Fruit fly (Drosophila melanogaster) whole organism, embryonic: ENCODE measurements around the gene Mtr3.

Experiments used
- B-H2 ChIP-seq: fragments of 200-800 bp; sonication (Bioruptor generic); optimal IDR thresholded peaks from 2 replicates; lab custom pipeline; 2018; ENCODE audit warnings: missing biosample characterization, mild to moderate bottlenecking, missing genetic modification characterization
- CG12071 ChIP-seq: fragments of 200-800 bp; sonication (Bioruptor generic); optimal IDR thresholded peaks from 3 replicates; lab custom pipeline; 2018; ENCODE audit warnings: missing biosample characterization, mild to moderate bottlenecking, missing genetic modification characterization
- CG13424 ChIP-seq: fragments of 200-800 bp; sonication (Bioruptor generic); optimal IDR thresholded peaks from 2 replicates; lab custom pipeline; 2019; ENCODE audit warnings: missing biosample characterization, mild to moderate bottlenecking, missing genetic modification characterization, moderate library complexity
- CG15269 ChIP-seq: fragments of 200-800 bp; sonication (Bioruptor generic); optimal IDR thresholded peaks from 2 replicates; lab custom pipeline; 2018; ENCODE audit warnings: missing biosample characterization, mild to moderate bottlenecking, missing genetic modification characterization, moderate library complexity
- CG17359 ChIP-seq: fragments of 200-800 bp; sonication (Bioruptor generic); optimal IDR thresholded peaks from 3 replicates; lab custom pipeline; 2018; ENCODE audit warnings: missing biosample characterization, mild to moderate bottlenecking, missing genetic modification characterization, moderate library complexity
- CG17568 ChIP-seq: fragments of 200-800 bp; sonication (Bioruptor generic); optimal IDR thresholded peaks from 2 replicates; lab custom pipeline; 2018; ENCODE audit warnings: missing biosample characterization, mild to moderate bottlenecking, missing genetic modification characterization, moderate library complexity
- CG18011 ChIP-seq: fragments of 200-800 bp; sonication (Bioruptor generic); optimal IDR thresholded peaks from 2 replicates; lab custom pipeline; 2017; ENCODE audit warnings: missing biosample characterization, missing genetic modification characterization, mild to moderate bottlenecking, moderate library complexity, missing genotype
- CG18262 ChIP-seq: fragments of 200-800 bp; optimal IDR thresholded peaks from 3 replicates; lab custom pipeline; 2019; ENCODE audit warnings: missing biosample characterization, mild to moderate bottlenecking, missing genetic modification characterization, moderate library complexity
- CG2120 ChIP-seq: fragments of 200-800 bp; sonication (Bioruptor generic); optimal IDR thresholded peaks from 3 replicates; lab custom pipeline; 2016; ENCODE audit warnings: missing biosample characterization, missing genetic modification characterization
- CG2712 ChIP-seq: fragments of 200-800 bp; optimal IDR thresholded peaks from 3 replicates; lab custom pipeline; 2019; ENCODE audit warnings: missing biosample characterization, mild to moderate bottlenecking, missing genetic modification characterization, moderate library complexity
- CG31365 ChIP-seq: fragments of 200-800 bp; sonication (Bioruptor generic); optimal IDR thresholded peaks from 2 replicates; lab custom pipeline; 2018; ENCODE audit warnings: missing biosample characterization, mild to moderate bottlenecking, missing genetic modification characterization
- CG5245 ChIP-seq: fragments of 200-800 bp; sonication (Bioruptor generic); optimal IDR thresholded peaks from 3 replicates; lab custom pipeline; 2016; ENCODE audit warnings: missing biosample characterization, missing genetic modification characterization
- CG6854 ChIP-seq: fragments of 200-800 bp; sonication (Bioruptor generic); optimal IDR thresholded peaks from 3 replicates; lab custom pipeline; 2017; ENCODE audit warnings: missing biosample characterization, mild to moderate bottlenecking, missing genetic modification characterization
- CG7372 ChIP-seq: fragments of 200-800 bp; sonication (Bioruptor generic); IDR thresholded peaks from 2 replicates; pipeline ENCODE4 v1.3.6; 2022; ENCODE audit warnings: missing biosample characterization, missing genetic modification characterization
- CG7786 ChIP-seq: fragments of 200-800 bp; sonication (Bioruptor generic); optimal IDR thresholded peaks from 2 replicates; lab custom pipeline; 2016; ENCODE audit warnings: missing biosample characterization, missing genetic modification characterization
- CG7839 ChIP-seq: fragments of 200-800 bp; sonication (Bioruptor generic); optimal IDR thresholded peaks from 3 replicates; lab custom pipeline; 2018; ENCODE audit warnings: missing biosample characterization, mild to moderate bottlenecking, missing genetic modification characterization, moderate library complexity
- CG9817 ChIP-seq: fragments of 200-800 bp; sonication (Bioruptor generic); optimal IDR thresholded peaks from 2 replicates; lab custom pipeline; 2018; ENCODE audit warnings: missing biosample characterization, mild to moderate bottlenecking, missing genetic modification characterization, moderate library complexity
- Camta ChIP-seq: fragments of 200-800 bp; sonication (Bioruptor generic); optimal IDR thresholded peaks from 2 replicates; lab custom pipeline; 2016; ENCODE audit warnings: missing biosample characterization, missing genetic modification characterization
- CrebB ChIP-seq: fragments of 200-800 bp; sonication (Bioruptor generic); optimal IDR thresholded peaks from 3 replicates; lab custom pipeline; 2018; ENCODE audit warnings: missing biosample characterization, mild to moderate bottlenecking, missing genetic modification characterization
- Elba2 ChIP-seq: fragments of 200-800 bp; sonication (Bioruptor generic); optimal IDR thresholded peaks from 3 replicates; lab custom pipeline; 2016; ENCODE audit warnings: missing biosample characterization, missing genetic modification characterization
- Ets65A ChIP-seq: fragments of 200-800 bp; sonication (Bioruptor generic); peaks from one replicate; lab custom pipeline; 2016; ENCODE audit warnings: missing biosample characterization, missing genetic modification characterization
- Fer1 ChIP-seq: fragments of 200-800 bp; sonication (Bioruptor generic); optimal IDR thresholded peaks from 2 replicates; lab custom pipeline; 2017; ENCODE audit warnings: missing biosample characterization, mild to moderate bottlenecking, missing genetic modification characterization
- HLHmδ ChIP-seq: fragments of 200-800 bp; sonication (Bioruptor generic); optimal IDR thresholded peaks from 2 replicates; lab custom pipeline; 2018; ENCODE audit warnings: missing biosample characterization, mild to moderate bottlenecking, missing genetic modification characterization, moderate library complexity
- Hand ChIP-seq: fragments of 200-800 bp; sonication (Bioruptor generic); optimal IDR thresholded peaks from 2 replicates; lab custom pipeline; 2017; ENCODE audit warnings: mild to moderate bottlenecking, missing biosample characterization, missing genetic modification reagents, missing genetic modification characterization
- Hmr ChIP-seq: fragments of 200-800 bp; sonication (Bioruptor generic); optimal IDR thresholded peaks from 3 replicates; lab custom pipeline; 2017; ENCODE audit warnings: mild to moderate bottlenecking, missing biosample characterization, missing genetic modification reagents, missing genetic modification characterization
- Hr3 ChIP-seq: fragments of 200-800 bp; sonication (Bioruptor generic); optimal IDR thresholded peaks from 3 replicates; lab custom pipeline; 2016; ENCODE audit warnings: missing biosample characterization, missing genetic modification characterization
- Jarid2 ChIP-seq: fragments of 200-800 bp; sonication (Bioruptor generic); optimal IDR thresholded peaks from 3 replicates; lab custom pipeline; 2017; ENCODE audit warnings: mild to moderate bottlenecking, missing biosample characterization, missing genetic modification reagents, missing genetic modification characterization
- NfI ChIP-seq: fragments of 200-800 bp; sonication (Bioruptor generic); optimal IDR thresholded peaks from 3 replicates; lab custom pipeline; 2018; ENCODE audit warnings: missing biosample characterization, mild to moderate bottlenecking, missing genetic modification characterization, moderate library complexity
- Oaz ChIP-seq: fragments of 200-800 bp; sonication (Bioruptor generic); IDR thresholded peaks from 2 replicates; pipeline ENCODE4 v1.3.6; 2022; ENCODE audit warnings: missing biosample characterization, missing genetic modification characterization
- Scr ChIP-seq: fragments of 200-800 bp; sonication (Bioruptor generic); IDR thresholded peaks from 2 replicates; pipeline ENCODE4 v1.3.6; 2022; ENCODE audit warnings: missing biosample characterization, missing genetic modification characterization; ENCODE audit not compliant: partially characterized antibody
- Sin3A ChIP-seq: fragments of >200 bp; optimal IDR thresholded peaks from 2 replicates; lab custom pipeline; 2018
- YL-1 ChIP-seq: fragments of 200-800 bp; sonication (Bioruptor generic); optimal IDR thresholded peaks from 3 replicates; lab custom pipeline; 2017; ENCODE audit warnings: missing biosample characterization, mild to moderate bottlenecking, missing genetic modification characterization
- abd-A ChIP-seq: fragments of 200-800 bp; sonication (Bioruptor generic); optimal IDR thresholded peaks from 3 replicates; lab custom pipeline; 2019; ENCODE audit warnings: missing biosample characterization, mild to moderate bottlenecking, missing genetic modification characterization, moderate library complexity
- bbx ChIP-seq: fragments of 200-800 bp; sonication (Bioruptor generic); IDR thresholded peaks from 2 replicates; pipeline ENCODE4 v1.3.6; 2022; ENCODE audit warnings: missing biosample characterization, missing genetic modification characterization; ENCODE audit not compliant: partially characterized antibody
- bowl ChIP-seq: fragments of 200-800 bp; sonication (Bioruptor generic); IDR thresholded peaks from 2 replicates; pipeline ENCODE4 v1.3.6; 2022; ENCODE audit warnings: missing biosample characterization, missing genetic modification characterization
- chinmo ChIP-seq: fragments of 200-800 bp; sonication (Bioruptor generic); IDR thresholded peaks from 4 replicates; pipeline ENCODE4 v1.3.6; 2022; ENCODE audit warnings: missing biosample characterization, missing genetic modification characterization; ENCODE audit not compliant: partially characterized antibody
- hb ChIP-seq: fragments of 200-800 bp; sonication (Bioruptor generic); IDR thresholded peaks from 3 replicates; pipeline ENCODE4 v1.3.6; 2022; ENCODE audit warnings: missing biosample characterization, missing genetic modification characterization; ENCODE audit not compliant: partially characterized antibody
- hbn ChIP-seq: fragments of 200-800 bp; sonication (Bioruptor generic); IDR thresholded peaks from 2 replicates; pipeline ENCODE4 v1.3.6; 2022; ENCODE audit warnings: missing biosample characterization, missing genetic modification characterization; ENCODE audit not compliant: partially characterized antibody
- jing ChIP-seq: fragments of 200-800 bp; sonication (Bioruptor generic); optimal IDR thresholded peaks from 2 replicates; lab custom pipeline; 2018; ENCODE audit warnings: missing biosample characterization, mild to moderate bottlenecking, missing genetic modification characterization
- lab ChIP-seq: fragments of 200-800 bp; sonication (Bioruptor generic); optimal IDR thresholded peaks from 3 replicates; lab custom pipeline; 2017; ENCODE audit warnings: missing biosample characterization, missing genetic modification characterization, mild to moderate bottlenecking, moderate library complexity, missing genetic modification reagents
- lbe ChIP-seq: fragments of 200-800 bp; sonication (Bioruptor generic); optimal IDR thresholded peaks from 2 replicates; lab custom pipeline; 2016; ENCODE audit warnings: missing biosample characterization, mild to moderate bottlenecking, missing genetic modification characterization
- lilli ChIP-seq: fragments of 200-800 bp; sonication (Bioruptor generic); optimal IDR thresholded peaks from 3 replicates; lab custom pipeline; 2016; ENCODE audit warnings: missing biosample characterization, missing genetic modification characterization
- lmd ChIP-seq: fragments of 200-800 bp; sonication (Bioruptor generic); IDR thresholded peaks from 2 replicates; pipeline ENCODE4 v1.3.6; 2022; ENCODE audit warnings: missing biosample characterization, missing genetic modification characterization
- lola ChIP-seq, 3 experiments: fragments of >200 bp in 2 of 3; fragments of 200-800 bp in 1 of 3; sonication (Bioruptor generic) in 1 of 3; optimal IDR thresholded peaks; 2 replicates each; lab custom pipeline; 2017 to 2019; ENCODE audit warnings: missing biosample characterization in 3 of 3, missing genetic modification characterization in 3 of 3, mild to moderate bottlenecking in 1 of 3, moderate library complexity in 1 of 3
- row ChIP-seq: fragments of 200-800 bp; sonication (Bioruptor generic); IDR thresholded peaks from 3 replicates; pipeline ENCODE4 v1.3.6; 2022; ENCODE audit warnings: missing biosample characterization, missing genetic modification characterization
- schlank ChIP-seq: fragments of 200-800 bp; sonication (Bioruptor generic); optimal IDR thresholded peaks from 2 replicates; lab custom pipeline; 2018; ENCODE audit warnings: missing biosample characterization, mild to moderate bottlenecking, missing genetic modification characterization
- slbo ChIP-seq: fragments of 200-800 bp; sonication (Bioruptor generic); IDR thresholded peaks from 2 replicates; pipeline ENCODE4 v1.3.6; 2022; ENCODE audit warnings: missing biosample characterization, missing genetic modification characterization
- tup ChIP-seq: fragments of 200-800 bp; sonication (Bioruptor generic); optimal IDR thresholded peaks from 2 replicates; lab custom pipeline; 2016; ENCODE audit warnings: missing biosample characterization, mild to moderate bottlenecking, missing genetic modification characterization, moderate library complexity
- tx ChIP-seq: fragments of 200-800 bp; sonication (Bioruptor generic); optimal IDR thresholded peaks from 2 replicates; lab custom pipeline; 2016; ENCODE audit warnings: missing biosample characterization, missing genetic modification characterization
- vvl ChIP-seq: fragments of 200-800 bp; sonication (Bioruptor generic); IDR thresholded peaks from 2 replicates; pipeline ENCODE4 v1.3.6; 2022; ENCODE audit warnings: missing biosample characterization, missing genetic modification characterization

Gene Mtr3

DNA sequence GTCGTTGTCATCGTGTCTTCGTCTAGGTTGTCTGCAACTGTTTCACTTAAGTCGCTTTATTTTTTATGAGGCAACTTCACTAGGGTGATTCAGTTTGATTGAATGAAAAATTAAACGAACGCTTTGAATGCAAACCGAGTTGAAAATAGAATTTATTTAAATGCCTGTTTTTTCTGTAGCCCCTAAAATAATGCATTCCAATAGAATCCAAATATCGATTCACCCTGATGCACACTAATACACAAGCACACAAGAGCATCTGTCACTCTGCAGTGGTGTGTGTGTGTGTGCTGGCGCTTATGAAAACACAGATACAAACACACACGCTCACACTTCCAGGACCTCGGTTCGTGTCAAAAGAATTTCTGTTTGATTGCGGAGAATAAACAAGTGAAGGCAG, 48.3 kb upstream of the Mtr3 start:
- TF ChIP-seq lilli (GFP tag; lab: Kevin White, UChicago) (peak; percentile 2), Sin3A (lab: Kevin White, UChicago) (no peak), Fer1 (GFP tag; lab: Kevin White, UChicago) (peak; percentile 49), Ets65A (GFP tag; lab: Kevin White, UChicago) (peak; percentile 90), CG31365 (tag; lab: Kevin White, UChicago) (no peak), CG7372 (no peak), CG18262 (no peak), lab (peak; percentile 56), CG17359 (tag; lab: Kevin White, UChicago) (peak; percentile 33), Scr (GFP tag; lab: Robert Waterston, UW) (no peak), CG2120 (GFP tag; lab: Kevin White, UChicago) (peak; percentile 43), CG18011 (GFP tag; lab: Kevin White, UChicago) (no peak), Hr3 (GFP tag; lab: Kevin White, UChicago) (no peak), Hmr (peak; percentile 68), CG7786 (peak; percentile 12), chinmo (GFP tag; lab: Robert Waterston, UW) (no peak), CG6854 (peak; percentile 45), CG5245 (GFP tag; lab: Kevin White, UChicago) (no peak), Hand (GFP tag; lab: Kevin White, UChicago) (peak; percentile 75), Camta (GFP tag; lab: Kevin White, UChicago) (no peak), row (peak; percentile 50), lmd (GFP tag; lab: Robert Waterston, UW) (no peak), bbx (GFP tag; lab: Robert Waterston, UW) (no peak), bowl (no peak), vvl (GFP tag; lab: Robert Waterston, UW) (no peak; the same call in 1 of the 2 replicates), NfI (GFP tag; lab: Kevin White, UChicago) (peak; percentile 50), lbe (GFP tag; lab: Kevin White, UChicago) (no peak), Oaz (GFP tag; lab: Robert Waterston, UW) (peak; percentile 16; the same call in 1 of the 2 replicates), CG15269 (tag; lab: Kevin White, UChicago) (peak; percentile 38), hb (GFP tag; lab: Robert Waterston, UW) (no peak), tup (GFP tag; lab: Kevin White, UChicago) (no peak), CG9817 (tag; lab: Kevin White, UChicago) (peak; percentile 35), lola (GFP tag; optimal IDR thresholded peaks at IDR 0.05; lab: Kevin White, UChicago) (no peak), abd-A (tag; lab: Kevin White, UChicago) (peak; percentile 60), Jarid2 (GFP tag; lab: Kevin White, UChicago) (no peak), YL-1 (GFP tag; lab: Kevin White, UChicago) (no peak), B-H2 (GFP tag; lab: Kevin White, UChicago) (peak; percentile 63), CG7839 (tag; lab: Kevin White, UChicago) (peak; percentile 16), tx (GFP tag; lab: Kevin White, UChicago) (no peak), hbn (GFP tag; lab: Robert Waterston, UW) (no peak), Elba2 (no peak), jing (no peak), schlank (tag; lab: Kevin White, UChicago) (peak; percentile 20), HLHmδ (GFP tag; lab: Kevin White, UChicago) (no peak), slbo (GFP tag; lab: Robert Waterston, UW) (0 out of 2 replicates have a peak, but pooled peaks have one; percentile 13), CG17568 (GFP tag; lab: Kevin White, UChicago) (peak; percentile 3), CG2712 (tag; lab: Kevin White, UChicago) (no peak), CG13424 (peak; percentile 46), CG12071 (GFP tag; lab: Kevin White, UChicago) (no peak), CrebB (tag; lab: Kevin White, UChicago) (peak; percentile 22)
